Fruit fly (Drosophila melanogaster) whole organism, adult: ENCODE data around the gene Osi15.

Source experiments
- CG11617 ChIP-seq: fragments of 200-800 bp; sonication (Bioruptor generic); optimal IDR thresholded peaks from 2 replicates; lab custom pipeline; 2017; ENCODE audit warnings: mild to moderate bottlenecking, missing biosample characterization, missing genetic modification reagents, missing genetic modification characterization
- CG12768 ChIP-seq: fragments of 200-800 bp; sonication (Bioruptor generic); optimal IDR thresholded peaks from 2 replicates; lab custom pipeline; 2017; ENCODE audit warnings: missing biosample characterization, missing genetic modification characterization, mild to moderate bottlenecking, moderate library complexity, missing genetic modification reagents
- CG14711 ChIP-seq: fragments of 200-800 bp; sonication (Bioruptor generic); optimal IDR thresholded peaks from 2 replicates; lab custom pipeline; 2018; ENCODE audit warnings: missing biosample characterization, mild to moderate bottlenecking, missing genetic modification characterization, moderate library complexity
- CG1620 ChIP-seq: fragments of 200-800 bp; sonication (Bioruptor generic); optimal IDR thresholded peaks from 2 replicates; lab custom pipeline; 2016; ENCODE audit warnings: missing biosample characterization, missing genetic modification characterization
- CG33017 ChIP-seq: fragments of 200-800 bp; sonication (Bioruptor generic); optimal IDR thresholded peaks from 2 replicates; lab custom pipeline; 2018; ENCODE audit warnings: missing biosample characterization, mild to moderate bottlenecking, missing genetic modification characterization, moderate library complexity
- CG5204 ChIP-seq: fragments of 200-800 bp; sonication (Bioruptor generic); optimal IDR thresholded peaks from 2 replicates; lab custom pipeline; 2016; ENCODE audit warnings: missing biosample characterization, missing genetic modification characterization
- CG7045 ChIP-seq: fragments of 200-800 bp; sonication (Bioruptor generic); optimal IDR thresholded peaks from 2 replicates; lab custom pipeline; 2017; ENCODE audit warnings: missing biosample characterization, mild to moderate bottlenecking, missing genetic modification characterization
- CG7101 ChIP-seq: fragments of 200-800 bp; sonication (Bioruptor generic); optimal IDR thresholded peaks from 2 replicates; lab custom pipeline; 2018; ENCODE audit warnings: missing biosample characterization, mild to moderate bottlenecking, missing genetic modification characterization, moderate library complexity
- Clk ChIP-seq: fragments of 200-800 bp; sonication (Bioruptor generic); optimal IDR thresholded peaks from 2 replicates; lab custom pipeline; 2017; ENCODE audit warnings: missing biosample characterization, missing genetic modification characterization
- Crg-1 ChIP-seq: fragments of 200-800 bp; sonication (Bioruptor generic); optimal IDR thresholded peaks from 2 replicates; lab custom pipeline; 2016; ENCODE audit warnings: missing biosample characterization, missing genetic modification characterization
- Hr96 ChIP-seq: fragments of 200-800 bp; sonication (Bioruptor generic); optimal IDR thresholded peaks from 2 replicates; lab custom pipeline; 2016; ENCODE audit warnings: missing biosample characterization, missing genetic modification characterization
- bab1 ChIP-seq: fragments of 200-800 bp; sonication (Bioruptor generic); optimal IDR thresholded peaks from 3 replicates; lab custom pipeline; 2019; ENCODE audit warnings: missing biosample characterization, mild to moderate bottlenecking, missing genetic modification characterization, moderate library complexity
- cic ChIP-seq: fragments of 200-800 bp; sonication (Bioruptor generic); optimal IDR thresholded peaks from 2 replicates; lab custom pipeline; 2017; ENCODE audit warnings: missing biosample characterization, mild to moderate bottlenecking, missing genetic modification characterization, moderate library complexity
- cnc ChIP-seq, 2 experiments: fragments of >200 bp; optimal IDR thresholded peaks; 2 replicates each; lab custom pipeline; 2017
- kay ChIP-seq: fragments of 200-800 bp; sonication (Bioruptor generic); peaks from one replicate; lab custom pipeline; 2016; ENCODE audit warnings: missing biosample characterization, missing genetic modification characterization, borderline replicate concordance
- ovo ChIP-seq: fragments of 200-800 bp; sonication (Bioruptor generic); optimal IDR thresholded peaks from 2 replicates; lab custom pipeline; 2016; ENCODE audit warnings: missing biosample characterization, missing genetic modification characterization
- pad ChIP-seq: fragments of 200-800 bp; sonication (Bioruptor generic); optimal IDR thresholded peaks from 3 replicates; lab custom pipeline; 2017; ENCODE audit warnings: missing biosample characterization, missing genetic modification characterization, mild to moderate bottlenecking, moderate library complexity, missing genetic modification reagents
- tj ChIP-seq: fragments of 200-800 bp; sonication (Bioruptor generic); optimal IDR thresholded peaks from 3 replicates; lab custom pipeline; 2017; ENCODE audit warnings: missing biosample characterization, mild to moderate bottlenecking, missing genetic modification characterization, moderate library complexity
- toe ChIP-seq: fragments of 200-800 bp; sonication (Bioruptor generic); optimal IDR thresholded peaks from 2 replicates; lab custom pipeline; 2016; ENCODE audit warnings: missing biosample characterization, missing genetic modification characterization

Gene Osi15

dm6 chr3R:6301257-6301839 is at the start of gene Osi15:
Gene Osi15, plus strand, starts transcription at chr3R:6301804.
- no peak for TF ChIP-seq tj (GFP tag; lab: Kevin White, UChicago)
- TF ChIP-seq CG12768 (GFP tag; lab: Kevin White, UChicago): no peak
- TF ChIP-seq Crg-1 (GFP tag; lab: Kevin White, UChicago): no peak
- TF ChIP-seq Clk (GFP tag; lab: Kevin White, UChicago): no peak
- no peak for TF ChIP-seq CG33017 (tag; lab: Kevin White, UChicago)
- TF ChIP-seq CG14711 (tag; lab: Kevin White, UChicago): no peak
- TF ChIP-seq cic (GFP tag; lab: Kevin White, UChicago): no peak
- TF ChIP-seq CG7045 (GFP tag; lab: Kevin White, UChicago): no peak

DNA sequence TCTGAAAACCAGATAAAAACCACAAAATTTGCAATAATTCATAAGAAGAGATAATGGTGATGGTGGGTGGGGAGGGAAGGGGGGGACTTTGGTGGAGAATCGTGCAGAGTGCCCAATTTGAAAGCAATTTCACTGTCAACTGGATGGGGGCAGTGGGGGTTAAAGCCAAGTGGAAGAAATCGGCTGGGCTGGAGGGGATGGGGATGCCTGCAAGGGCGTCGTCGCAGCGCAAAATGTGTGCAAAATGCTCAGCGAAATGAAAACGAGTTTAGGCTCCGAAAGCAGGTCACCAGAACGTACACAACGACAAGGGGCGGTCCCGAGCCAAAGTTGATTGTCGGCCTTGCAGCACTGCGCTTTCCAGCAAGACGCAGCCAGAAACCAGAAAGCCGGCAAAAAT is 48.8 kb upstream of the Osi15 start:
- TF ChIP-seq kay (GFP tag; lab: Kevin White, UChicago) (no peak), CG14711 (tag; lab: Kevin White, UChicago) (no peak), CG11617 (GFP tag; lab: Kevin White, UChicago) (no peak), bab1 (GFP tag; lab: Kevin White, UChicago) (no peak), CG7101 (tag; lab: Kevin White, UChicago) (no peak), CG5204 (GFP tag; lab: Kevin White, UChicago) (no peak), Clk (GFP tag; lab: Kevin White, UChicago) (no peak), toe (GFP tag; lab: Kevin White, UChicago) (no peak)

DNA sequence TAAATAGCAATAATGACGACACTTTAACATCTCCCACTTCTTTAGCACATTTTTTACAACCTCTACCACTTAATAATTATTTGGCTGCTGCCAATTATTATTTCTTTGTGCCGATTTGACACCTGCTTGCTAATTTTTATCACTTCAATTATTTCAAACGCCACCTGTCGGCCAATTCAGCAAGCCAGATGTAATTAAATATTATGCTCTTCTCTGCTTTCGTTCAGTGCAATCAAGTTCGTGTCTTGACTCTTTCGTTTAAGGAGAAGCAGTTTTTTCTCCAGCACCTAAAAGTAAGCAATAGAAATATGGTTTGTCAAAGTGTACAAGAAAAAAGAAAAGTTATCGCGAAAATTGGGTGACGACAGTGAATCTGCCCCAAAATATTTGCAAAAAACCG is 47.2 kb upstream of the Osi15 start:
- no peak for TF ChIP-seq cnc (optimal IDR thresholded peaks at IDR 0.05; lab: Kevin White, UChicago)
- no peak for TF ChIP-seq Clk (GFP tag; lab: Kevin White, UChicago)
- no peak for TF ChIP-seq CG7101 (tag; lab: Kevin White, UChicago)
- no peak for TF ChIP-seq tj (GFP tag; lab: Kevin White, UChicago)
- TF ChIP-seq kay (GFP tag; lab: Kevin White, UChicago): no peak
- TF ChIP-seq CG7045 (GFP tag; lab: Kevin White, UChicago): no peak
- no peak for TF ChIP-seq CG1620 (GFP tag; lab: Kevin White, UChicago)
- TF ChIP-seq CG11617 (GFP tag; lab: Kevin White, UChicago): no peak
- TF ChIP-seq bab1 (GFP tag; lab: Kevin White, UChicago): no peak
- no peak for TF ChIP-seq ovo (GFP tag; lab: Kevin White, UChicago)
- no peak for TF ChIP-seq cic (GFP tag; lab: Kevin White, UChicago)
- no peak for TF ChIP-seq CG14711 (tag; lab: Kevin White, UChicago)
- no peak for TF ChIP-seq toe (GFP tag; lab: Kevin White, UChicago)
- TF ChIP-seq CG12768 (GFP tag; lab: Kevin White, UChicago): no peak
- TF ChIP-seq Hr96 (GFP tag; lab: Kevin White, UChicago): no peak

DNA sequence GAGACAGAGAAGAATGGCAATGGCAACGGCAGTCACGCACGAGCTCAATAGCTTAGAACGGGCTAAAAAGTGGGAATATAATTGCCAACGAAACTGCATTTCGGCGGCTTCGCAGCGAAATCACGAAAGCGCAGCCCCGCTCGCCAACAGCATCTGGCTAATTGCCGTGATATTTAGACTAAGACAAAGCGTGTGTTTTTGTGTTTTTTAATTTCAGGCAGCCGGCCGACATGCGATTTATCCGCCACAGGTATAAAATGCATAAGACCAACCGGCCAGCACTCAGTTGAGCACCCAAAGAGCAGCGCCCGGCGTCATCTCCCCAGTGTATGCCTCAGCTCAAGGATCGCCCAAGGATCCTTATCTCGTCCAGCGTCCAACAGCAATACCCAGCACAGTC is 46.7 kb upstream of the Osi15 start, which contains the start of gene Osi8:
Gene Osi8 (plus strand): TSS at position 301 of the 400 bp plus-strand sequence.
- TF ChIP-seq CG5204 (GFP tag; lab: Kevin White, UChicago) (no peak), cnc (optimal IDR thresholded peaks at IDR 0.05; lab: Kevin White, UChicago) (no peak)

DNA sequence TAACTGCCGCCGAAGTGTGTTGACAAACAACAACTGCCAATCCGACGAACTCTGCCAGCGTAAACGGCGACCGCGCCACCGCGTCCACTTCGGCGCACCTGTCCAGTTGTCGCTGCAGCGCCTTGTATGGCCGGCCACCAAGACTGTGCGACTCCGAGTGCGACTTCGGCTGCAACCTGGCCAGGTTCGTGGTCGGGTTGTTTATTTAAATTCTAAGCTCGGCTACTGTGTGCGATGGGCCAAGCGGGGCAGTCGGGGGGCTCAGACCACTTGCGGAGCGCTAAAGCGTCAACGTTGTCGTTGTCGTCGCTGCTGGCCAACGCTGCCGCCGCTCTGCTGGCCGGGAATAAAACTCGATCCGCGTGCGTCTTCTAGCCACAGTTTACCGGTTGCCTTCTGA is 41.8 kb upstream of the Osi15 start, which contains the start of gene Osi9:
Gene Osi9 (plus strand): TSS at position 375 of the 400 bp plus-strand sequence.
- TF ChIP-seq cnc (optimal IDR thresholded peaks at IDR 0.05; lab: Kevin White, UChicago): no peak
- no peak for TF ChIP-seq Clk (GFP tag; lab: Kevin White, UChicago)
- TF ChIP-seq CG5204 (GFP tag; lab: Kevin White, UChicago): no peak

- no peak for TF ChIP-seq Clk (GFP tag; lab: Kevin White, UChicago)
- no peak for TF ChIP-seq CG14711 (tag; lab: Kevin White, UChicago)
- no peak for TF ChIP-seq CG1620 (GFP tag; lab: Kevin White, UChicago)
- no peak for TF ChIP-seq CG7045 (GFP tag; lab: Kevin White, UChicago)
- TF ChIP-seq pad: no peak
- TF ChIP-seq CG5204 (GFP tag; lab: Kevin White, UChicago): no peak
- no peak for TF ChIP-seq tj (GFP tag; lab: Kevin White, UChicago)
Observed at dm6 chr3R:6263658-6264057, 37.9 kb upstream of the Osi15 start, which contains the start of gene Osi10a. Gene Osi10a, plus strand, starts transcription at chr3R:6263958.

dm6 chr3R:6265890-6266289 is 35.7 kb upstream of the Osi15 start, which contains the start of gene Osi10b:
Gene Osi10b, plus strand, starts transcription at chr3R:6266190.
- TF ChIP-seq CG33017 (tag; lab: Kevin White, UChicago) (no peak), CG11617 (GFP tag; lab: Kevin White, UChicago) (no peak), bab1 (GFP tag; lab: Kevin White, UChicago) (no peak), cnc (optimal IDR thresholded peaks at IDR 0.05; lab: Kevin White, UChicago) (no peak)
